Fruit fly (Drosophila melanogaster) whole organism, embryonic: ENCODE results near the gene Nulp1.

ENCODE experiments used
- ATbp ChIP-seq: fragments of 200-800 bp; sonication (Bioruptor generic); optimal IDR thresholded peaks from 2 replicates; lab custom pipeline; 2017; ENCODE audit warnings: missing biosample characterization, mild to moderate bottlenecking, missing genetic modification characterization, missing genetic modification reagents
- Atf-2 ChIP-seq: fragments of 200-800 bp; sonication (Bioruptor generic); optimal IDR thresholded peaks from 2 replicates; lab custom pipeline; 2016; ENCODE audit warnings: missing biosample characterization, missing genetic modification characterization
- CG10147 ChIP-seq: fragments of 200-800 bp; sonication (Bioruptor generic); optimal IDR thresholded peaks from 2 replicates; lab custom pipeline; 2019; ENCODE audit warnings: missing biosample characterization, mild to moderate bottlenecking, missing genetic modification characterization, moderate library complexity
- CG10267 ChIP-seq: fragments of 200-800 bp; sonication (Bioruptor generic); optimal IDR thresholded peaks from 2 replicates; lab custom pipeline; 2018; ENCODE audit warnings: missing biosample characterization, mild to moderate bottlenecking, missing genetic modification characterization, moderate library complexity
- CG13424 ChIP-seq: fragments of 200-800 bp; sonication (Bioruptor generic); optimal IDR thresholded peaks from 2 replicates; lab custom pipeline; 2019; ENCODE audit warnings: missing biosample characterization, mild to moderate bottlenecking, missing genetic modification characterization, moderate library complexity
- CG14050 ChIP-seq: fragments of 200-800 bp; sonication (Bioruptor generic); IDR thresholded peaks from 3 replicates; pipeline ENCODE4 v1.3.6; 2022; ENCODE audit warnings: missing biosample characterization, missing genetic modification characterization
- CG1647 ChIP-seq: fragments of 200-800 bp; sonication (Bioruptor generic); optimal IDR thresholded peaks from 3 replicates; lab custom pipeline; 2016; ENCODE audit warnings: missing biosample characterization, missing genetic modification characterization
- CG17328 ChIP-seq: fragments of 200-800 bp; sonication (Bioruptor generic); IDR thresholded peaks from 2 replicates; pipeline ENCODE4 v1.3.6; 2022; ENCODE audit warnings: missing biosample characterization, missing genetic modification characterization
- CG17385 ChIP-seq: fragments of 200-800 bp; sonication (Bioruptor generic); optimal IDR thresholded peaks from 3 replicates; lab custom pipeline; 2018; ENCODE audit warnings: missing biosample characterization, mild to moderate bottlenecking, missing genetic modification characterization
- CG1792 ChIP-seq: fragments of 200-800 bp; sonication (Bioruptor generic); optimal IDR thresholded peaks from 2 replicates; lab custom pipeline; 2016; ENCODE audit warnings: missing biosample characterization, missing genetic modification characterization
- CG2199 ChIP-seq: fragments of 200-800 bp; sonication (Bioruptor generic); IDR thresholded peaks from 3 replicates; pipeline ENCODE4 v1.3.6; 2022; ENCODE audit warnings: missing biosample characterization, missing genetic modification characterization
- CG31441 ChIP-seq: fragments of 200-800 bp; sonication (Bioruptor generic); IDR thresholded peaks from 2 replicates; pipeline ENCODE4 v1.3.6; 2022; ENCODE audit warnings: missing biosample characterization, missing genetic modification characterization
- CG4730 ChIP-seq: fragments of 200-800 bp; sonication (Bioruptor generic); IDR thresholded peaks from 2 replicates; pipeline ENCODE4 v1.3.6; 2022; ENCODE audit warnings: missing biosample characterization, missing genetic modification characterization
- CG5180 ChIP-seq: fragments of 200-800 bp; sonication (Bioruptor generic); optimal IDR thresholded peaks from 3 replicates; lab custom pipeline; 2017; ENCODE audit warnings: missing biosample characterization, missing genetic modification characterization, mild to moderate bottlenecking, moderate library complexity, missing genetic modification reagents
- CG6254 ChIP-seq: fragments of 200-800 bp; sonication (Bioruptor generic); optimal IDR thresholded peaks from 3 replicates; lab custom pipeline; 2017; ENCODE audit warnings: mild to moderate bottlenecking, missing biosample characterization, missing genetic modification reagents, missing genetic modification characterization
- CG6813 ChIP-seq: fragments of 200-800 bp; sonication (Bioruptor generic); optimal IDR thresholded peaks from 2 replicates; lab custom pipeline; 2017; ENCODE audit warnings: missing biosample characterization, missing genetic modification characterization, mild to moderate bottlenecking, moderate library complexity, missing genetic modification reagents
- CTCF ChIP-seq: fragments of 200-800 bp; sonication (Bioruptor generic); optimal IDR thresholded peaks from 2 replicates; lab custom pipeline; 2017; ENCODE audit warnings: missing biosample characterization, mild to moderate bottlenecking, missing genetic modification characterization, moderate library complexity
- Camta ChIP-seq: fragments of 200-800 bp; sonication (Bioruptor generic); optimal IDR thresholded peaks from 2 replicates; lab custom pipeline; 2016; ENCODE audit warnings: missing biosample characterization, missing genetic modification characterization
- CoRest ChIP-seq: fragments of 200-800 bp; sonication (Bioruptor generic); optimal IDR thresholded peaks from 3 replicates; lab custom pipeline; 2018; ENCODE audit warnings: missing biosample characterization, mild to moderate bottlenecking, missing genetic modification characterization, moderate library complexity
- D19A ChIP-seq: fragments of 200-800 bp; optimal IDR thresholded peaks from 3 replicates; lab custom pipeline; 2019; ENCODE audit warnings: missing biosample characterization, mild to moderate bottlenecking, missing genetic modification characterization, moderate library complexity
- D19B ChIP-seq: fragments of 200-800 bp; sonication (Bioruptor generic); optimal IDR thresholded peaks from 2 replicates; lab custom pipeline; 2017; ENCODE audit warnings: missing biosample characterization, mild to moderate bottlenecking, missing genetic modification characterization
- Deaf1 ChIP-seq: fragments of 200-800 bp; optimal IDR thresholded peaks from 3 replicates; lab custom pipeline; 2019; ENCODE audit warnings: missing biosample characterization, mild to moderate bottlenecking, missing genetic modification characterization, moderate library complexity
- Ets97D ChIP-seq: fragments of 200-800 bp; sonication (Bioruptor generic); optimal IDR thresholded peaks from 3 replicates; lab custom pipeline; 2016; ENCODE audit warnings: missing biosample characterization, missing genetic modification characterization
- Fer1 ChIP-seq: fragments of 200-800 bp; sonication (Bioruptor generic); optimal IDR thresholded peaks from 2 replicates; lab custom pipeline; 2017; ENCODE audit warnings: missing biosample characterization, mild to moderate bottlenecking, missing genetic modification characterization
- Fer3 ChIP-seq: fragments of 200-800 bp; sonication (Bioruptor generic); optimal IDR thresholded peaks from 2 replicates; lab custom pipeline; 2018; ENCODE audit warnings: missing biosample characterization, mild to moderate bottlenecking, missing genetic modification characterization, moderate library complexity
- HLHmδ ChIP-seq: fragments of 200-800 bp; sonication (Bioruptor generic); optimal IDR thresholded peaks from 2 replicates; lab custom pipeline; 2018; ENCODE audit warnings: missing biosample characterization, mild to moderate bottlenecking, missing genetic modification characterization, moderate library complexity
- Hsf ChIP-seq: fragments of 200-800 bp; sonication (Bioruptor generic); optimal IDR thresholded peaks from 3 replicates; lab custom pipeline; 2016; ENCODE audit warnings: missing biosample characterization, missing genetic modification characterization
- Mad ChIP-seq: fragments of 200-800 bp; sonication (Bioruptor generic); optimal IDR thresholded peaks from 2 replicates; lab custom pipeline; 2016; ENCODE audit warnings: missing biosample characterization, missing genetic modification characterization
- Nf-YA ChIP-seq: fragments of 200-800 bp; sonication (Bioruptor generic); IDR thresholded peaks from 2 replicates; pipeline ENCODE4 v1.3.6; 2022; ENCODE audit warnings: missing biosample characterization, missing genetic modification characterization
- Nf-YC ChIP-seq: fragments of 200-800 bp; optimal IDR thresholded peaks from 3 replicates; lab custom pipeline; 2019; ENCODE audit warnings: missing biosample characterization, mild to moderate bottlenecking, missing genetic modification characterization, moderate library complexity
- Oaz ChIP-seq: fragments of 200-800 bp; sonication (Bioruptor generic); IDR thresholded peaks from 2 replicates; pipeline ENCODE4 v1.3.6; 2022; ENCODE audit warnings: missing biosample characterization, missing genetic modification characterization
- Stat92E ChIP-seq, 3 experiments: fragments of >200 bp in 2 of 3; fragments of 200-800 bp in 1 of 3; sonication (Bioruptor generic) in 1 of 3; optimal IDR thresholded peaks; 2 replicates each; lab custom pipeline; 2017 to 2019; ENCODE audit warnings: missing biosample characterization in 3 of 3, missing genetic modification characterization in 3 of 3, mild to moderate bottlenecking in 1 of 3, moderate library complexity in 1 of 3
- Usf ChIP-seq: fragments of 200-800 bp; sonication (Bioruptor generic); optimal IDR thresholded peaks from 2 replicates; lab custom pipeline; 2017; ENCODE audit warnings: missing genotype, missing biosample characterization, missing genetic modification characterization
- ase ChIP-seq: fragments of 200-800 bp; sonication (Bioruptor generic); IDR thresholded peaks from 3 replicates; pipeline ENCODE4 v1.3.6; 2022; ENCODE audit warnings: missing biosample characterization, missing genetic modification characterization
- bsh ChIP-seq, 2 experiments: fragments of 200-800 bp; sonication (Bioruptor generic); optimal IDR thresholded peaks; 2 replicates each; lab custom pipeline; 2017 to 2018; ENCODE audit warnings: mild to moderate bottlenecking in 2 of 2, missing biosample characterization in 2 of 2, missing genetic modification characterization in 2 of 2, moderate library complexity in 1 of 2
- cas ChIP-seq: fragments of 200-800 bp; sonication (Bioruptor generic); IDR thresholded peaks from 2 replicates; pipeline ENCODE4 v1.3.6; 2022; ENCODE audit warnings: missing biosample characterization, missing genetic modification characterization
- ci ChIP-seq: fragments of 200-800 bp; sonication (Bioruptor generic); IDR thresholded peaks from 3 replicates; pipeline ENCODE4 v1.3.6; 2022; ENCODE audit warnings: missing biosample characterization, missing genetic modification characterization
- crc ChIP-seq: fragments of 200-800 bp; sonication (Bioruptor generic); optimal IDR thresholded peaks from 2 replicates; lab custom pipeline; 2016; ENCODE audit warnings: missing biosample characterization, missing genetic modification characterization
- crp ChIP-seq, 2 experiments: fragments of 200-800 bp; sonication (Bioruptor generic); optimal IDR thresholded peaks; 2 replicates in 1 of 2; 3 replicates in 1 of 2; lab custom pipeline; 2017; ENCODE audit warnings: missing biosample characterization in 2 of 2, missing genetic modification characterization in 2 of 2, mild to moderate bottlenecking in 1 of 2, moderate library complexity in 1 of 2
- cwo ChIP-seq: fragments of 200-800 bp; sonication (Bioruptor generic); optimal IDR thresholded peaks from 3 replicates; lab custom pipeline; 2017; ENCODE audit warnings: missing biosample characterization, missing genetic modification characterization, mild to moderate bottlenecking, moderate library complexity, missing genetic modification reagents
- disco-r ChIP-seq: fragments of 200-800 bp; sonication (Bioruptor generic); optimal IDR thresholded peaks from 2 replicates; lab custom pipeline; 2016; ENCODE audit warnings: missing biosample characterization, missing genetic modification characterization
- ftz-f1 ChIP-seq: fragments of 200-800 bp; sonication (Bioruptor generic); optimal IDR thresholded peaks from 2 replicates; lab custom pipeline; 2016; ENCODE audit warnings: missing biosample characterization, missing genetic modification characterization
- lmd ChIP-seq: fragments of 200-800 bp; sonication (Bioruptor generic); IDR thresholded peaks from 2 replicates; pipeline ENCODE4 v1.3.6; 2022; ENCODE audit warnings: missing biosample characterization, missing genetic modification characterization
- lola ChIP-seq, 3 experiments: fragments of >200 bp in 2 of 3; fragments of 200-800 bp in 1 of 3; sonication (Bioruptor generic) in 1 of 3; optimal IDR thresholded peaks; 2 replicates each; lab custom pipeline; 2017 to 2019; ENCODE audit warnings: missing biosample characterization in 3 of 3, missing genetic modification characterization in 3 of 3, mild to moderate bottlenecking in 1 of 3, moderate library complexity in 1 of 3
- nau ChIP-seq: fragments of 200-800 bp; sonication (Bioruptor generic); optimal IDR thresholded peaks from 3 replicates; lab custom pipeline; 2017; ENCODE audit warnings: missing biosample characterization, mild to moderate bottlenecking, missing genetic modification characterization, missing genetic modification reagents
- nerfin-2 ChIP-seq: fragments of 200-800 bp; sonication (Bioruptor generic); IDR thresholded peaks from 2 replicates; pipeline ENCODE4 v1.3.6; 2022; ENCODE audit warnings: missing biosample characterization, missing genetic modification characterization; ENCODE audit not compliant: partially characterized antibody
- pho ChIP-seq: fragments of 200-800 bp; sonication (Bioruptor generic); optimal IDR thresholded peaks from 2 replicates; lab custom pipeline; 2016; ENCODE audit warnings: missing biosample characterization, missing genetic modification characterization
- sens ChIP-seq: fragments of 200-800 bp; sonication (Bioruptor generic); peaks from one replicate; lab custom pipeline; 2016; ENCODE audit warnings: missing biosample characterization, missing genetic modification characterization
- zen2 ChIP-seq: fragments of 200-800 bp; sonication (Bioruptor generic); IDR thresholded peaks from 3 replicates; pipeline ENCODE4 v1.3.6; 2022; ENCODE audit warnings: missing biosample characterization, missing genetic modification characterization; ENCODE audit not compliant: partially characterized antibody
- zf30C ChIP-seq: fragments of 200-800 bp; sonication (Bioruptor generic); optimal IDR thresholded peaks from 3 replicates; lab custom pipeline; 2018; ENCODE audit warnings: missing biosample characterization, mild to moderate bottlenecking, missing genetic modification characterization

Gene Nulp1

DNA sequence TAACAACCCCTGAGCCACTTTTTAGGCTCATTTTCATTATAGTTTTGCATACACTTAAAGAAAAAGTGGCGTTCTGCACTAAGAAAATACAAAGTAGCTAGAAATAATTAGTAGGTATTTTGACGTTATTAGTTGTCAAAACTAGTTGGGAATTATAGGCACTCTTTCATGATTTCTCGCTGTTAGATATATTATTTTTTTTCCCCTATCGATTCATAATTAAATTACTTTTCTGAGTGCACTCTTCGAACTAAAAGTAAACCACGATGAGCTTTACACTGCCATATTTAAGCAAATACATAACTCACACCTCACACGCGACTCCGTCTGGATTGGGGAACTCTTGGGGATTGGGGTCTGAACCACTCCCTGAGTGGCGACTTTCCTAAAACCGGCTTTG, 37.4 kb upstream of the Nulp1 start (continued):
- TF ChIP-seq ci (GFP tag; lab: Robert Waterston, UW) = peak; percentile 76
- no peak for TF ChIP-seq HLHmδ
- 0 out of 2 replicates have a peak, but pooled peaks have one; percentile 42 for TF ChIP-seq cas
- TF ChIP-seq bsh (GFP tag; optimal IDR thresholded peaks at IDR 0.05; lab: Kevin White, UChicago) = peak in 1 of 2 experiments; percentile 28
- TF ChIP-seq Oaz (GFP tag; lab: Robert Waterston, UW) = 0 out of 2 replicates have a peak, but pooled peaks have one; percentile 32
- no peak for TF ChIP-seq zen2 (GFP tag; lab: Robert Waterston, UW)
- peak; percentile 50; the same call in 1 of the 2 replicates for TF ChIP-seq Nf-YA (GFP tag; lab: Robert Waterston, UW)
- TF ChIP-seq zf30C (GFP tag; lab: Kevin White, UChicago) = no peak
- TF ChIP-seq CG6813 = peak; percentile 48
- TF ChIP-seq CoRest (tag; lab: Kevin White, UChicago) = peak; percentile 31
- TF ChIP-seq CTCF (GFP tag; lab: Kevin White, UChicago) = peak; percentile 24
- TF ChIP-seq ase (GFP tag; lab: Robert Waterston, UW) = 0 out of 3 replicates have a peak, but pooled peaks have one; percentile 40
- peak; percentile 72 for TF ChIP-seq Fer3 (tag; lab: Kevin White, UChicago)
- TF ChIP-seq Ets97D = peak; percentile 6
- no peak for TF ChIP-seq Camta (GFP tag; lab: Kevin White, UChicago)
- TF ChIP-seq Mad (GFP tag; lab: Kevin White, UChicago) = no peak
- peak; percentile 9 for TF ChIP-seq Nf-YC (tag; lab: Kevin White, UChicago)
- peak; percentile 16 for TF ChIP-seq CG1647 (GFP tag; lab: Kevin White, UChicago)
- TF ChIP-seq CG2199 (GFP tag; lab: Robert Waterston, UW) = 0 out of 3 replicates have a peak, but pooled peaks have one; percentile 30
- peak; percentile 19 for TF ChIP-seq CG1792 (GFP tag; lab: Kevin White, UChicago)
- TF ChIP-seq CG17328 (GFP tag; lab: Robert Waterston, UW) = peak; percentile 56; the same call in 1 of the 2 replicates
- TF ChIP-seq lmd = peak; percentile 54; the same call in 1 of the 2 replicates
- no peak for TF ChIP-seq crp (GFP tag; optimal IDR thresholded peaks at IDR 0.05; lab: Kevin White, UChicago)
- peak; percentile 31 for TF ChIP-seq Usf
- TF ChIP-seq crc (GFP tag; lab: Kevin White, UChicago) = no peak
- no peak for TF ChIP-seq Hsf
- TF ChIP-seq CG10147 (GFP tag; lab: Kevin White, UChicago) = peak; percentile 84
- peak; percentile 67 for TF ChIP-seq CG6254 (GFP tag; lab: Kevin White, UChicago)
- peak; percentile 66 for TF ChIP-seq D19A
- peak; percentile 67 for TF ChIP-seq CG5180 (GFP tag; lab: Kevin White, UChicago)
- peak; percentile 39 for TF ChIP-seq Deaf1 (tag; lab: Kevin White, UChicago)
- no peak for TF ChIP-seq ftz-f1 (GFP tag; lab: Kevin White, UChicago)
- TF ChIP-seq CG13424 (tag; lab: Kevin White, UChicago) = peak; percentile 28
- peak; percentile 77 for TF ChIP-seq Fer1
- TF ChIP-seq CG17385 (GFP tag; lab: Kevin White, UChicago) = peak; percentile 4
- TF ChIP-seq CG14050 (GFP tag; lab: Robert Waterston, UW) = 0 out of 3 replicates have a peak, but pooled peaks have one; percentile 19
- peak; percentile 67 for TF ChIP-seq CG4730 (GFP tag; lab: Robert Waterston, UW)
- TF ChIP-seq pho (GFP tag; lab: Kevin White, UChicago) = peak; percentile 3
- peak; percentile 77 for TF ChIP-seq sens (GFP tag; lab: Kevin White, UChicago)
- peak; percentile 25 for TF ChIP-seq ATbp
- peak; percentile 65 for TF ChIP-seq cwo (GFP tag; lab: Kevin White, UChicago)
- peak; percentile 76 for TF ChIP-seq CG31441 (GFP tag; lab: Robert Waterston, UW)
- no peak for TF ChIP-seq D19B (GFP tag; lab: Kevin White, UChicago)
- no peak for TF ChIP-seq nerfin-2 (GFP tag; lab: Robert Waterston, UW)
- TF ChIP-seq Atf-2 (GFP tag; lab: Kevin White, UChicago) = no peak
- peak; percentile 64 for TF ChIP-seq nau
- TF ChIP-seq CG10267 (tag; lab: Kevin White, UChicago) = peak; percentile 53
- no peak for TF ChIP-seq disco-r
- TF ChIP-seq lola (GFP tag; optimal IDR thresholded peaks at IDR 0.05; lab: Kevin White, UChicago) = no peak
- no peak for TF ChIP-seq Stat92E (GFP tag; optimal IDR thresholded peaks at IDR 0.05; lab: Kevin White, UChicago)
